Worm (Caenorhabditis elegans): ENCODE data around the gene acox-1.5.

Gene acox-1.5

DNA sequence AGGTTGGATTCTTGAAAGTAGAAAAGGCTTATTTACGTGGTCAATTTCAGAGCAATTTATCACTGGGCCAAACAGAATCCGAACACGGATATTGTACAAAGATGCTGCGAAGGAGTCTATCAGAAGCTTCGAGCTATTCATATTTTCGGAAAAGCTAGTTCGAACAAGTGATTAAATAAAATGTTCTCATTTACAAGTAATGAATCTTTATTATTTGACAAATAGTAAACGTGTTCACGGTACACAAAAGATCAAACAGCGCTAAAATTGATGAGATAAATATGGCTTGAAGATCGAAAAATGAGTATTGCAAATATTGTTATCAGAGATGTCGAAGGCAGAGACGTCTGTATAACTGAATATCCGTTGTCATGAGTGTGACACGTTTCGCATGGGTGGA lies 23.1 kb upstream of the acox-1.5 start (continued):
- peak; percentile 49; the same call in 1 of the 2 replicates for TF ChIP-seq ceh-100 (GFP tag; IDR thresholded peaks at IDR 0.05)
- TF ChIP-seq sea-2 (GFP tag; IDR thresholded peaks at IDR 0.05) = no peak
- no peak for TF ChIP-seq ceh-91 (GFP tag; IDR thresholded peaks at IDR 0.05)
- TF ChIP-seq K12H6.12 (tag; optimal IDR thresholded peaks at IDR 0.05) = no peak
- TF ChIP-seq B0019.2 (GFP tag; conservative IDR thresholded peaks at IDR 0.05) = 0 out of 2 replicates have a peak, but pooled peaks have one; percentile 23
- TF ChIP-seq gei-17 (GFP tag; optimal IDR thresholded peaks at IDR 0.05) = no peak
- TF ChIP-seq ceh-58 (GFP tag; IDR thresholded peaks at IDR 0.05) = no peak
- peak; percentile 84 for TF ChIP-seq hsf-1 (GFP tag; IDR thresholded peaks at IDR 0.05)
- peak; percentile 65 for TF ChIP-seq snpc-3.4 (tag; optimal IDR thresholded peaks at IDR 0.05)
- TF ChIP-seq Y53G8AR.9 (GFP tag; conservative IDR thresholded peaks at IDR 0.05) = peak; percentile 90
- TF ChIP-seq F49E8.2 (tag; optimal IDR thresholded peaks at IDR 0.05; ENCODE audit: insufficient read depth) = peak; percentile 97
- no peak for TF ChIP-seq akir-1 (GFP tag; optimal IDR thresholded peaks at IDR 0.05)
- TF ChIP-seq zfh-2 (GFP tag; conservative IDR thresholded peaks at IDR 0.05) = no peak
- TF ChIP-seq athp-1 (tag; optimal IDR thresholded peaks at IDR 0.05) = peak; percentile 80
- TF ChIP-seq snpc-1.3 (tag; optimal IDR thresholded peaks at IDR 0.05; ENCODE audit: insufficient read depth) = peak; percentile 58
- TF ChIP-seq hmg-1.2 (GFP tag; IDR thresholded peaks at IDR 0.05) = peak; percentile 44
- no peak for TF ChIP-seq nfyb-1 (GFP tag; IDR thresholded peaks at IDR 0.05)
- no peak for TF ChIP-seq ccch-3 (GFP tag; optimal IDR thresholded peaks at IDR 0.05)
- no peak for TF ChIP-seq bed-2 (GFP tag; IDR thresholded peaks at IDR 0.05)
- no peak for TF ChIP-seq hlh-26 (GFP tag; conservative IDR thresholded peaks at IDR 0.05)
- peak; percentile 80 for TF ChIP-seq attf-6 (GFP tag; IDR thresholded peaks at IDR 0.05)
- peak; percentile 36 for TF ChIP-seq unc-130 (GFP tag; optimal IDR thresholded peaks at IDR 0.05)
- no peak for TF ChIP-seq ztf-25 (GFP tag; IDR thresholded peaks at IDR 0.05)
- no peak for TF ChIP-seq B0261.1 (tag; optimal IDR thresholded peaks at IDR 0.05)
- no peak for TF ChIP-seq lag-1 (GFP tag; IDR thresholded peaks at IDR 0.05)
- no peak for TF ChIP-seq snpc-4 (GFP tag; optimal IDR thresholded peaks at IDR 0.05)
- TF ChIP-seq snpc-4 (tag; optimal IDR thresholded peaks at IDR 0.05) = peak in 1 of 4 experiments; percentile 10
- TF ChIP-seq attf-3 (GFP tag; conservative IDR thresholded peaks at IDR 0.05) = no peak
- peak; percentile 40 for TF ChIP-seq tbp1 (GFP tag; optimal IDR thresholded peaks at IDR 0.05)
- no peak for TF ChIP-seq C06A6.2 (GFP tag; conservative IDR thresholded peaks at IDR 0.05)
- no peak for TF ChIP-seq cebp-1 (GFP tag; IDR thresholded peaks at IDR 0.05)
- no peak for TF ChIP-seq cebp-1 (tag; optimal IDR thresholded peaks at IDR 0.05)
- TF ChIP-seq madf-6 (GFP tag; IDR thresholded peaks at IDR 0.05) = peak; percentile 83
- TF ChIP-seq Y67H2A.10 (GFP tag; conservative IDR thresholded peaks at IDR 0.05) = no peak
- peak; percentile 69; the same call in 1 of the 2 replicates for TF ChIP-seq B0336.3 (GFP tag; IDR thresholded peaks at IDR 0.05)
- no peak for TF ChIP-seq T07F8.4 (tag; optimal IDR thresholded peaks at IDR 0.05)
- peak; percentile 43 for TF ChIP-seq die-1 (tag; optimal IDR thresholded peaks at IDR 0.05)
- no peak for TF ChIP-seq hlh-12 (tag; optimal IDR thresholded peaks at IDR 0.05)
- peak; percentile 54; the same call in 1 of the 2 replicates for TF ChIP-seq madf-8 (GFP tag; conservative IDR thresholded peaks at IDR 0.05)
- TF ChIP-seq hmg-20 (GFP tag; IDR thresholded peaks at IDR 0.05) = no peak
- peak; percentile 50; the same call in 1 of the 2 replicates for TF ChIP-seq madf-3 (GFP tag; IDR thresholded peaks at IDR 0.05)
- no peak for TF ChIP-seq ztf-22 (GFP tag; optimal IDR thresholded peaks at IDR 0.05)
- no peak for TF ChIP-seq madf-10 (tag; optimal IDR thresholded peaks at IDR 0.05)
- no peak for TF ChIP-seq let-526 (GFP tag; IDR thresholded peaks at IDR 0.05)
- TF ChIP-seq nfya-1 (tag; optimal IDR thresholded peaks at IDR 0.05; ENCODE audit: borderline replicate concordance, insufficient read depth) = no peak
- no peak for TF ChIP-seq F37B4.10 (GFP tag; IDR thresholded peaks at IDR 0.05)
- TF ChIP-seq ets-4 (GFP tag; optimal IDR thresholded peaks at IDR 0.05) = no peak
- TF ChIP-seq lin-35 (GFP tag; optimal IDR thresholded peaks at IDR 0.05) = no peak
- TF ChIP-seq D2030.7 (GFP tag; IDR thresholded peaks at IDR 0.05) = no peak; the same call in 1 of the 2 replicates
